Fruit fly (Drosophila melanogaster): ENCODE data around the gene CG43249.

Gene CG43249

DNA sequence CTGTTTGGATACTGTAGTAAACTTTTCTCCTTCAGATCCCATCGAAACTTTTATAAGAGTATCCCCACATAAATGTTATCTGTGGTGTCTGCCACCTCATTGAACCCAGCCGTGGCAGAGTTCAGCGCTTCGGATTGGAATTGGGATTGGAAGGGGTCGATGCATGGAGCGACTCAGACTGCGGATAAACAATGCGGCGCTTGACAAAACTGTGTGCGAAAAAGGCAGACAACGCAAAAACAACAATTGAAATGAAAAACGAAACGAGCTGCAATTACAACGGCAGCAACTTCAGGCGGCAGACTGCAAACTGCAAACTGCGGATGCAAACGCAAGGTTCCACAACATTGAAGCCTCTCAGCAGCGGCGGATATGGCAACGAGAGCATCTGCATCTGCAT lies 9.9 kb downstream of the CG43249 start, which contains the start of gene CG13062:
TSS of gene CG13062 (plus strand) at position 301 of the 400 bp plus-strand sequence.
- no peak for TF ChIP-seq CG17801 (GFP tag; optimal IDR thresholded peaks at IDR 0.05; ENCODE audit: partially characterized antibody)

DNA sequence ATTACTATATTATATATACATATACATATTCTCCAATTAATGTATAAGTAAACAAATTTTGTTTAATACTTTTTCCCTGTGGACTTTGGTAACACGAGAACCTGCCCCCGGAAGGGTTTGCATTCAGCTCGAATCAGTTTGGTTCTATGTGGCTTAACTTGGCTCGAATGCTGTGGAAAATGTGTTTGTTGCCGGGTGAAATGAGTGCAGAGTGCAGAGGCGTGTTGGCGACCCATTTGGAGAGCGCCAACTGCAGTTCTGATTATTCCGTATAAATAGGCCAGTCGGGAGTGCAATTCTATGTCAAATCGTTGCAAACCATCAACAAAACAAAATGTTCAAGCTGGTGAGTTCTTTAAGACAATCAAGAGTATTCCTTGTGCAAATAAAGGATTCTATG lies 13.6 kb downstream of the CG43249 start, which contains the start of gene Nplp3:
TSS of gene Nplp3 (plus strand) at position 301 of the 400 bp plus-strand sequence.
- no peak for TF ChIP-seq CG17801 (GFP tag; optimal IDR thresholded peaks at IDR 0.05; ENCODE audit: partially characterized antibody)

DNA sequence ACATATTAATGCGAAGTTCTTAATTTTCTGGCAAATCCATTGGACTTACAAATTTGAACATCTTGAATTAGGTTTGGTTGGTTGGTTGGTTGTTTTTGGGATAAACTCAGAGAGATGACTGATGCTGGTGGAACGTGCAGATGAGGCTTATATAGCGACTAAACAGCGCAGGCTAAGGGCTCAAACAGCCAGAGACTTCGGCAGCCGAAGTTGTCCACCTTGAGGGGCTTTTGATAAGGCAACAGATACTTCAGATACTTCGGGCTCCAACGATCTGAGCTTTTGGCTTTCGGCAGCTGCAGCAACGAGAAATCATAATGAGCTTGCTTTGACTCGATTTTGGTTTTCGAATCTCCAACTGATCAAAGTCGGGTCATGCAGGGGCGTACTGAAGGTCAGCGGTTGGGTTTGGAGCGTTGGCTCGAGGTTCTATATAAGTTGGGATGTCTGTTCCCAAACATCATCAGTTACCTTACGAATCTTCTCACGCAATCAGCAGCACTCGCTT lies 15.4 kb downstream of the CG43249 start, which contains the start of the genes CG13041 and CG13060:
TSS of gene CG13041 (minus strand) at position 128 of the 508 bp plus-strand sequence.
TSS of gene CG13060 (plus strand) at position 458 of the 508 bp plus-strand sequence.
- no peak for TF ChIP-seq CG17801 (GFP tag; optimal IDR thresholded peaks at IDR 0.05; ENCODE audit: partially characterized antibody)

DNA sequence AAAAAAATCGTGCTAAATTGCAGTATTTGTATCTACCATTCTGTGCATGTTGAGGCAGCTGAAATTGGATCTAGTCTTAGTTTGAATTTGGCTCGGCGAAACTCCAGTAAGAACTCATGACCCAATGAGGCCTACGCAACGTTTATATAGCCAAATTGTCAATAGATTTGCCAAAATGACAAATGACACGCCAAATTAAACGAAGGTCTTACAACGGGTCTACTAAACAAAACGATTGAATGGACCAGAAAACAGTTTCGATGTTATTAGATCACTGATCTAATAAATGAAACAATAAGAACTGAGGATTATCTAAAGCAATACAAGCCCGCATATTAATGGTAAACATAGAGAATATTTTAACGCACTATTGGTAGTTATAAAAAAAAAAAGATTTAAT lies 17.1 kb downstream of the CG43249 start, which contains the start of gene CG42718:
TSS of gene CG42718 (minus strand) at position 101 of the 400 bp plus-strand sequence.
- TF ChIP-seq CG17801 (GFP tag; optimal IDR thresholded peaks at IDR 0.05; ENCODE audit: partially characterized antibody): no peak

DNA sequence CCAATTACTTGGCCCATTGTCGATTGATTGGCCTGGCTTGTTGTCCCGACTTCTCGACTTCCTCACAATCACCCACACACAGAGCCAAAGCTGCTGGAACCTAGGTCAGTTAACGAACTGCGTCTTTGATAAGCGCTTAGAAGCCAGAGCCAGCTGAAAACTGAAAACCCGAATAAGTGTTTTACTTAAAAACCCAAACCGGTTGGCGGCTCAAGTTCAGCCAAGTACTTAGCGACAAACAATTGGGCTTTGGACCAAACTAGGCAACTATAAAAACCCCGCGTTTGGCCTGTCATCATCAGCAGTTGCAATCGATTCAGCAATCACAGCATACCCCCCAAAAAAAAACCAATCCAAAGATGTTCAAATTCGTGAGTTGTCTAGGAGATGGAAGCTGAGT lies 19.3 kb downstream of the CG43249 start, which contains the start of gene CG13059:
TSS of gene CG13059 (plus strand) at position 301 of the 400 bp plus-strand sequence.
- TF ChIP-seq CG17801 (GFP tag; optimal IDR thresholded peaks at IDR 0.05; ENCODE audit: partially characterized antibody): no peak

DNA sequence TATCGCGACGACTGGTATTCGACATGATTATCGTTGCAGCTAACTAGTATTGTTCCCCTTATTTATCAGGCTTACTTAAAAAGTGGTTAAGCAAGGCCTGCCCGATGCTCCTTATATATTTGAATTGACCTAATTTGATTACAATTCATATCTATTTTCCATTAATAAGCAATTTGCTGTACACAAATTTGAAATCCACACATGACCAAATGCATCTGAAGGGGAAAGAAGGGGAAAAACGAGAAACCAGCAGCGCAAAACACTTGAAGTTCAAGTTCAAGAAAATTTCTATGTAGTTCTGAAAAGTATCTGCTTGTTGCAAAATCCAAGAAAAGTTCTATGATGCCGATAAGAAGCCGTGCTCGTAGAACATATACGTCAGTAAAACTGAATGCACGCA lies 22.6 kb downstream of the CG43249 start, which contains the start of the genes CG13040 and CG13039:
TSS of gene CG13040 (minus strand) at position 101 of the 400 bp plus-strand sequence.
TSS of gene CG13039 (minus strand) at position 106 of the 400 bp plus-strand sequence.
- TF ChIP-seq CG17801 (GFP tag; optimal IDR thresholded peaks at IDR 0.05; ENCODE audit: partially characterized antibody): no peak

DNA sequence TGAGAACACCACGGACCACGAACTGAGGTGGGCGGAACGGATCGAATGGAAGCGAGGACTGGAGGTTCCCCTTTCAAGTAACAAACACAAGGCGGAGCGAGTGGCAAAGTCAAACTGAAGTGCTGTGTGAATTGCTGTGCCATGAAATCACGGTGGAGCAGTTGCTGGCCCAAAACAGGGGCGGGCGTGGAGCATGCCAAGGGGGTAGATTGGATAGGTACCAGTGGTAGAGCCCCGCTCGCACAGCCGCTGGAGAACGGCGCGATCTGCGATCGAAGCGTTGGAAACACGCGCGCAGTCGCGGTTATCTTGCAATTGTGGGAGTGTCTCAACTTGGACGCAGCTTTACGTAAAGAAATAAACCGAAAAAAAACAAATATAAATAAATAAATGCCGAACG lies 23.7 kb downstream of the CG43249 start, which contains the start of gene CG13038:
TSS of gene CG13038 (minus strand) at position 118 of the 400 bp plus-strand sequence.
- no peak for TF ChIP-seq CG17801 (GFP tag; optimal IDR thresholded peaks at IDR 0.05; ENCODE audit: partially characterized antibody)

DNA sequence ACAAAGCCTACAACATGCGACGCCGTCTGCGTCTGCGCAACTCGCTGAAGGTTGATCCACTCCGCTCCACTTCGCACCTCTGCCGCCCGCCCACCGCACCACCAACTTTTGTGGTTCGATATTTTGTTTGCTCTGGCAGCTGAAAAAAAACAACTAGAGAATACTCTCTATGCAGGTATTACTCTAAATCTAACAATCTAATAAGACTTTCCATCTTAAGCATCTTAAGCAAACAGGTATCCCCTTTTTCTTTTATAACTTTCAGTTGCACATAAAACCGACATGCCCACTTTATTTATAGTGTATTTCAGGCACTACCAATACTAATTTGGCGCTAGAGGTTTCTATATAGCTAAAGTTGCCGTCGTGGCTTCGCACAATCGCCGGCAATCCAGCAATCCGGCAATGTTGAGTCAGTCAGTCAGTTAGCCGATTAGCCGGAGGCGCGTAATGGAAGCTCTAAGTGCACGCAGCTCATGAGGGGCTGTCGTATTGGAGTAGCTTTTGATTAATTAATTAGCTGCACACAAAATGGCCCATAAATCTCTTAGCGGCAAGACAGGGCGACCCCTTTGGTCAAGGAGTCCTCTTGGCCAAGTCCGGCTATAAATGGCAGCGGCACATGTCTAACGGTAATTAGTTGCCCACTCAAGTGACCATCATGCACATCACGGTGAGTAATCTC lies 24.3 kb downstream of the CG43249 start, which contains the start of gene CG13058:
TSS of gene CG13058 (plus strand) at position 635 of the 685 bp plus-strand sequence.
- TF ChIP-seq CG17801 (GFP tag; optimal IDR thresholded peaks at IDR 0.05; ENCODE audit: partially characterized antibody): no peak

DNA sequence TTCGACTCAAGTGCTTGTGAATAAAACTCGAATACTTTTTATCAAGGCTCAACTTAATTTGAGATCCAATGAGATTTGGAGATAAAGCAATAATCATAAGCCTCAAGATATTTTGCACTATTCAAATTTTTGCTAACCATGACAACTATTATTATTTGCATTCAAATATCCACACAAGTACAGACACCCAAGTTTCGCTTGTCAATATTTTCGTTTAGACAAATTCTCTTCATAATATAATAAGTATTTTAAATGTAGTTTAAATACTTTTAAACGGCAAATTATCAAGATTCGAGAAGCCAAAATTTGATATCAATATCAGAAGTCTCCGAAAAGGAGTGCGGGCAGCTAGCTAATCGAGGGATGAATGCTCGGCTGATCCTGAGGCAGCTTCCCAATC lies 25.4 kb downstream of the CG43249 start, which contains the start of gene CG33061:
TSS of gene CG33061 (plus strand) at position 301 of the 400 bp plus-strand sequence.
- no peak for TF ChIP-seq CG17801 (GFP tag; optimal IDR thresholded peaks at IDR 0.05; ENCODE audit: partially characterized antibody)

DNA sequence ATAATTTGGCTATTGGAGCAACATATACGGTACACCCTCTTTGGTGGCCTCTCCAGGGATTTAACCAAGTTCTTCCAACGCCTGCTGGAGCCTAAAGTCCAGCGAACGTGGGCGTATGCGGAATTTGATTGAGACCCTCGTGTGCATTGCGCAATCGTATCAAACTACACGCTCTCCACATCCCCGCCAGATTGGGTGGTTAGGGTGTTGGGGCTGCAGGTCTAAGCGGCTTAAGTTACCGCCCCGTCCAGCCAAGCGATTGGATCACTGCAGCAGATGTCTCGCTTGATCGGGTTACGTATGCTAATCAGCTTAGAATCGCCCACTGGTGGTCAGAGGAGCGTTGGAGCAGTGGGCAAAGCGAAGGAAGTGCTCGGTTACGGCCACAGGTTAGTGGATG lies 26.7 kb downstream of the CG43249 start, which contains the start of gene CG33060:
TSS of gene CG33060 (plus strand) at position 301 of the 400 bp plus-strand sequence.
- no peak for TF ChIP-seq CG17801 (GFP tag; optimal IDR thresholded peaks at IDR 0.05; ENCODE audit: partially characterized antibody)

DNA sequence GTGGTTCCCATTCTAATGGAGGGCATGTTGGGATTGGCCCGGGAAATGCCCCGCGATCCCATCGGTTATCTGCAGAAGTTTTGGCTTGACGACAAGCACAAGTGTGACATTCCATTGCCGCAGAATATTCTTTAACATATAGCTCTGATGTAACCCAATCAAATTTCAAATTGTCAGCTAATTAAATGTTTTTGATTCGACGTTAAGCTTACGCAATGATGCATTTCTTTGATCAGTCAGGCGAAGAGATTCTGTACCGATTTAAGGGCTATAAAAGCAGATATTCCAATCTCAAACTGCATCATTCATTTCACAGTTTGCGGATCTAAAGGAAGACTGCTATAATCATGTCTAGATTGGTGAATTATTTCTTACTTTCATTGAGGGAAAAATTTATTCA lies 27.6 kb downstream of the CG43249 start, which contains the start of gene retinin:
TSS of gene retinin (plus strand) at position 301 of the 400 bp plus-strand sequence.
- TF ChIP-seq CG17801 (GFP tag; optimal IDR thresholded peaks at IDR 0.05; ENCODE audit: partially characterized antibody): no peak

DNA sequence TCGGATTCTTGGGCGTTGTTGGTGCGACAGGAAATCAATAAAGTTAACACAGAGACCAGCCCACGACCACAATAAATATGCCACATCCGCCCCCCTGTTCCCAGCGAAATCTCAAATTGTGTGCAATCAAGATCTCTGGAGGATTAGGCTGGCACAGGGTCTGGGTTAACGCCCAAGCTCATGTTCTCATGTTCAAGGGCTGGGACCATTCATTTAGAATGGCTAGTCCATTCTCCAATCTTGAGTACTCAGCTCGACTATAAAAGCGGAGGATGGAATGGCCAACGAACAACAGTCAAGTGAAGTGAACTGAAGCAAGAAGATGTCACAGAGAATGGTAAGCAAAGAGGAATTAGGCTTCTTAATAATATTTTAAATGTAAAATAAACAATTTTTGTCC lies 28.9 kb downstream of the CG43249 start, which contains the start of gene CG13056:
TSS of gene CG13056 (plus strand) at position 301 of the 400 bp plus-strand sequence.
- no peak for TF ChIP-seq CG17801 (GFP tag; optimal IDR thresholded peaks at IDR 0.05; ENCODE audit: partially characterized antibody)

DNA sequence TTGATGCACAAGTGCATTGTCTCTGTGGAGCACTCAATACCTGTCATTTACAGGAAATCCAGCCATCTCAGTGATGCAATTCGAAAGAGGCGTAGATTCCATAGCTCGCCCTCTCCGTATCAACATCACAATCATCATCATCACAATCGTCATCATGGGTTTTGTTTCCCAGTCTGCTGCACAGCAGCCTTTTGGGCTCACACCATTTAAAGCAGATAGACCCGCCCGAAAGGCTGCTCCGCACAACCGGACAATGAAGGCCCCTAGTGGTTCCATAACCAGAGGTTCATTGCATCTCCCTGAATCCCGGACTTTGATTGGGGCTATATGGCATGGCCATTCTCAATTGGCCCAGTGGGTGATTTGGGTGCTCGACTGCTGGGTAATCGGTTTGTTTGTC lies 30.8 kb downstream of the CG43249 start:
- no peak for TF ChIP-seq CG17801 (GFP tag; optimal IDR thresholded peaks at IDR 0.05; ENCODE audit: partially characterized antibody)

DNA sequence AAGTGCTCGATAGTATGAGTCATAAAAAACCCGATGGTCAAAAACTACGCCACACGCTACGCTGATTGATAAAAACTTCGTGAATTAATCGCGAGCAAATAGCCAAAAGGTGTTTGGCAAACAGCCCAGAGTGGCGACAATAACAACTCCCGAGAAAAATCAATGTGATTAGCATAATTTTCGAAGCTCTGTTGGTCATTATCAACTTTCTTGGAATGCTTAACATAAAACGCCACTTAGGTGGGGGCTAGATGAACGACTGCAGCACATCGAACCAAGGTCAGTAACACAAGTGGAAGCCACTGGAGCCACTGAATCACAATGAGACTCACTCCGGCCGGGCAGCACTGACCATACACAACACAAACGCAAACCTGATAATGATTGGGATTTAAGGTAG lies 33.7 kb downstream of the CG43249 start:
- TF ChIP-seq CG17801 (GFP tag; optimal IDR thresholded peaks at IDR 0.05; ENCODE audit: partially characterized antibody): no peak

DNA sequence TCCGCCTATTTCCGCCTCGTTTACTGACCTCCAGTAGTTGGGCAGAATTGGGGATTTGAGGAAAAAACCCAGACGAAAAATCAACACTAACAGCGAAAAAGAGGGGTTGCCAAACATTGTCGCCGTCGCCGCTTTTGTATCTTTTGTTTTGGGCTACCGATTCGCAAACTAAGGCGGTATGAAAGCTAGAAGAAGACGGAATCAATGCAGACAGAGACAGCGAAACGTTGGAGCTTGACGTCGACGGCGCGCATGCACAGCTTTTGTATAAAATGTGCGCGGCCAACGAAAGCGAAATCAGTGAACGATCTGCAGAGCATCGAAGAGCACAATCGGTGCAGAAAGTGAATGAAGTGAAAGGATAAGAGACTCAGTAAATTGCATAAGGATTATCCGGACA lies 34.6 kb downstream of the CG43249 start, which contains the start of gene CG4998:
TSS of gene CG4998 (plus strand) at position 301 of the 400 bp plus-strand sequence.
- no peak for TF ChIP-seq CG17801 (GFP tag; optimal IDR thresholded peaks at IDR 0.05; ENCODE audit: partially characterized antibody)

Measured in ovary, adult (tissue).